Worm (Caenorhabditis elegans): ENCODE results near the gene ubc-9.

ce11 chrIV:4605608-4606007 is 45.2 kb upstream of the ubc-9 start, which contains the start of gene nspg-10:
- TF ChIP-seq nhr-25 (tag; optimal IDR thresholded peaks at IDR 0.05) (no peak), zag-1 (tag; optimal IDR thresholded peaks at IDR 0.05) (no peak), mdl-1 (tag; optimal IDR thresholded peaks at IDR 0.05) (no peak), unc-62 (GFP tag; optimal IDR thresholded peaks at IDR 0.05) (no peak), fos-1 (tag; optimal IDR thresholded peaks at IDR 0.05) (no peak), ztf-4 (tag; optimal IDR thresholded peaks at IDR 0.05) (no peak), pha-4 (tag; optimal IDR thresholded peaks at IDR 0.05) (no peak), unc-39 (tag; optimal IDR thresholded peaks at IDR 0.05) (no peak), aly-2 (tag; optimal IDR thresholded peaks at IDR 0.05) (no peak), lin-39 (tag; optimal IDR thresholded peaks at IDR 0.05) (no peak), ceh-9 (tag; optimal IDR thresholded peaks at IDR 0.05) (no peak), pqm-1 (tag; optimal IDR thresholded peaks at IDR 0.05) (peak; percentile 42)

All from whole organism, L3 larva.